Worm (Caenorhabditis elegans): Measurements from ENCODE around the gene exc-15.

DNA sequence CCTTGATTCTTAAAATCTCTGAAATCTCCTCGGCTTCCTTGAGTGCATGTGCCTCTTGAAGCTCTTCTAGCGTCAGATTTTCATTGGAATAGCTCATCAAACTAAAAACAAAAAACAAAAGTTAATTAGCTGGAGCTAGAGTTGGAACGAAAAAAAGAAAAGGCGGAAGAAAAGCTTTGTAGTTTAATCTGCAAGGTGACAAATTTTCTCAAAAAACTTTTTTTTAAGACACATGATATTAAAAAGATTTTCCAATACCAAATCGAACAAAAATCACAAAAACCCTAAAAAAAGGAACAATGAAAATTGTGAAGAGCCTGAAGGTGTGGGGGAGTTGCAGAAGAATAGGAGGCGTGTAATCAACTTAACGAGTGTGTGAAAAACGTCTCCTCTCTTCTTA, 28.6 kb upstream of the exc-15 start, which contains the start of gene gnrr-5:
- no peak for TF ChIP-seq ref-1 (GFP tag; conservative IDR thresholded peaks at IDR 0.05)
- TF ChIP-seq T22C8.4 (GFP tag; IDR thresholded peaks at IDR 0.05) = no peak
- TF ChIP-seq cog-1 (tag; optimal IDR thresholded peaks at IDR 0.05) = no peak
- TF ChIP-seq ztf-29 (GFP tag; IDR thresholded peaks at IDR 0.05) = no peak
- TF ChIP-seq klf-2 (GFP tag; conservative IDR thresholded peaks at IDR 0.05) = no peak
- no peak for TF ChIP-seq ztf-23 (GFP tag; IDR thresholded peaks at IDR 0.05)
- TF ChIP-seq med-1 (GFP tag; optimal IDR thresholded peaks at IDR 0.05; ENCODE audit: insufficient read depth) = no peak
